Fruit fly (Drosophila melanogaster) whole organism, prepupa: ENCODE measurements around the gene Plap.

Source experiments
- Eip78C ChIP-seq: fragments of 200-800 bp; sonication (Bioruptor generic); peaks from one replicate; lab custom pipeline; 2016; ENCODE audit warnings: missing biosample characterization, missing genetic modification characterization
- esn ChIP-seq: fragments of 200-800 bp; sonication (Bioruptor generic); optimal IDR thresholded peaks from 2 replicates; lab custom pipeline; 2016; ENCODE audit warnings: missing biosample characterization, mild to moderate bottlenecking, missing genetic modification characterization, moderate library complexity

- no peak for TF ChIP-seq Eip78C
- no peak for TF ChIP-seq esn (GFP tag; lab: Kevin White, UChicago)
These were observed 36.0 kb downstream of the Plap start, which contains the start of the genes Iris and CG4577 for dm6 chr2L:1134011-1134743.
